Fruit fly (Drosophila melanogaster) whole organism, adult: Measurements from ENCODE around the gene Rlb1.

Source experiments
- CG12768 ChIP-seq: fragments of 200-800 bp; sonication (Bioruptor generic); optimal IDR thresholded peaks from 2 replicates; lab custom pipeline; 2017; ENCODE audit warnings: missing biosample characterization, missing genetic modification characterization, mild to moderate bottlenecking, moderate library complexity, missing genetic modification reagents
- CG7045 ChIP-seq: fragments of 200-800 bp; sonication (Bioruptor generic); optimal IDR thresholded peaks from 2 replicates; lab custom pipeline; 2017; ENCODE audit warnings: missing biosample characterization, mild to moderate bottlenecking, missing genetic modification characterization
- Crg-1 ChIP-seq: fragments of 200-800 bp; sonication (Bioruptor generic); optimal IDR thresholded peaks from 2 replicates; lab custom pipeline; 2016; ENCODE audit warnings: missing biosample characterization, missing genetic modification characterization
- bab1 ChIP-seq: fragments of 200-800 bp; sonication (Bioruptor generic); optimal IDR thresholded peaks from 3 replicates; lab custom pipeline; 2019; ENCODE audit warnings: missing biosample characterization, mild to moderate bottlenecking, missing genetic modification characterization, moderate library complexity
- cic ChIP-seq: fragments of 200-800 bp; sonication (Bioruptor generic); optimal IDR thresholded peaks from 2 replicates; lab custom pipeline; 2017; ENCODE audit warnings: missing biosample characterization, mild to moderate bottlenecking, missing genetic modification characterization, moderate library complexity
- kay ChIP-seq: fragments of 200-800 bp; sonication (Bioruptor generic); peaks from one replicate; lab custom pipeline; 2016; ENCODE audit warnings: missing biosample characterization, missing genetic modification characterization, borderline replicate concordance

DNA sequence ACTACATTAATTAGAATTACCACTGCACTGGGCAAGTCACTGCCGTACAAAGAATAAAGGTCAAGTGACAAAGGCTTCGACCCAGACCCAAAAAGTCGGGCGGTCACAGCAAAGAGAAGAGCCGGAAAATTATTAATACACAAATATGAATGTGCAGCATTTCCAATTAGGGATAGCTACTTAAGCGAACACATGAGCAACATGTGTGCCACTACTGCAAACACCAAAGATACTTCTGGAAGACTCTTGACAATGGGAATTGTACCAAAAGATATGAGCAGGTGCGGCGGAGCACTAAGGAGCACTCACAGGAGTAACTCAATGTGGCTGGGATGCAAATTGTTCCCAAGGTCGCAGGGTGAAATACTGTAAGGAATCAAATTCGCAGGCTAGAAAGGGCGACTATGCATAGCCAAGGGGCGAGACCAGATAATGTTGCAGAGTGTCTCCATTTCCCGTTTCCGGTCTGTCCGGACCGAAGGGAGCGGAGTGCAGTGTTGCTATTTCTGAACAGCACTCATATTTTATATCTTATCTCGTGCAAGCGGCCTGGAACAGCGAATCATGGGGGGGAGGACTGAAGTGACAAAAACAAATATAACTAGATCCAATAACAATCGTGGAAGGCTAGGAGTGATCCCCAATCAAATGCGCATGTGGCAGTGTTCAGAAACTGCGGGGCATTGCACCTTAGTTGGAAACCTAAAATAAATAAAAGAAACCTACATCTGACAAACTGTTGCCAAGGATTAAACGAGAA lies 9.6 kb upstream of the Rlb1 start:
- TF ChIP-seq cic (GFP tag; lab: Kevin White, UChicago) (peak; percentile 69), Crg-1 (GFP tag; lab: Kevin White, UChicago) (no peak), kay (no peak), bab1 (GFP tag; lab: Kevin White, UChicago) (no peak), CG7045 (GFP tag; lab: Kevin White, UChicago) (peak; percentile 52), CG12768 (GFP tag; lab: Kevin White, UChicago) (peak; percentile 60)
